Worm (Caenorhabditis elegans): Measurements from ENCODE around the gene C24B9.3.

DNA sequence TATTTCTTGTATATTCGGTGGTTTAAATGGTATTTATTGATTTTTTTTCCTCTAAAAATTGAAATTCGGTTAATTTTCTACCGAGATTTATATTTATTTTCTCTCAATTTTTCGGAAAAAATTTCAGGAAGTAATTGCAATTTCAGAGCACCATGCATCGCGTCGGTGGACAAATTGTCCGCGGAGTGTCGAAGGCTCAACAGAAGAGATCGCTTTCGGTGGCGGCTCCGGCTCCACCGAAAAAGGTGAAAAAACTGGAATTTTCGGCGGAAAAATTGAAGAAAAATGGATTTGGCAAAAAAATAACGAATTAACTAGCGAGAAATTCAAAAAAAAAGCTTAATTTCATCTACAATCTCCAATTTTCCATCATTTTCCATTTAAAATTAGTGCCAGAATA, 12.6 kb downstream of the C24B9.3 start, which contains the start of gene nuo-5:
- TF ChIP-seq him-1 (tag; optimal IDR thresholded peaks at IDR 0.05) (no peak), W03F9.2 (tag; optimal IDR thresholded peaks at IDR 0.05) (no peak)
